Worm (Caenorhabditis elegans) whole organism, L1 larva: ENCODE results near the gene vti-1.
A peak's percentile ranks its signal among the peaks of the same experiment; 100 is the strongest.

Experiments used
- C34B4.2 ChIP-seq: sonication (generic microtip); optimal IDR thresholded peaks from 2 replicates; lab custom pipeline; 2017; ENCODE audit warnings: mild to moderate bottlenecking, missing genetic modification characterization, missing compliant biosample characterization
- F16B12.6 ChIP-seq: fragments of 150-350 bp; optimal IDR thresholded peaks from 2 replicates; lab custom pipeline; 2014; ENCODE audit warnings: missing biosample characterization, missing genetic modification characterization
- Y116A8C.19 ChIP-seq: sonication (generic microtip); optimal IDR thresholded peaks from 2 replicates; lab custom pipeline; 2016; ENCODE audit warnings: missing compliant biosample characterization, missing genetic modification characterization, borderline replicate concordance
- aha-1 ChIP-seq: fragments of 150-350 bp; optimal IDR thresholded peaks from 2 replicates; lab custom pipeline; 2014; ENCODE audit warnings: missing biosample characterization, missing genetic modification characterization
- aly-2 ChIP-seq: fragments of 150-350 bp; optimal IDR thresholded peaks from 2 replicates; lab custom pipeline; 2014; ENCODE audit warnings: missing biosample characterization, missing genetic modification characterization
- blmp-1 ChIP-seq: fragments of 150-350 bp; optimal IDR thresholded peaks from 2 replicates; lab custom pipeline; 2014; ENCODE audit warnings: missing biosample characterization, missing genetic modification characterization
- ceh-90 ChIP-seq: sonication (generic microtip); optimal IDR thresholded peaks from 2 replicates; lab custom pipeline; 2016; ENCODE audit warnings: missing genetic modification characterization, missing compliant biosample characterization
- dpl-1 ChIP-seq, 3 experiments: fragments of 150-350 bp in 2 of 3; sonication (generic microtip) in 1 of 3; optimal IDR thresholded peaks; 2 replicates each; lab custom pipeline; 2014 to 2017; ENCODE audit warnings: missing biosample characterization in 3 of 3, missing genetic modification characterization in 3 of 3, missing genetic modification reagents in 3 of 3
- egl-13 ChIP-seq: sonication (generic microtip); optimal IDR thresholded peaks from 2 replicates; lab custom pipeline; 2016; ENCODE audit warnings: missing genotype, missing genetic modification reagents, missing genetic modification characterization, missing compliant biosample characterization
- elt-3 ChIP-seq, 6 experiments: fragments of 150-350 bp in 1 of 6; sonication (generic microtip); optimal IDR thresholded peaks; 2 replicates each; lab custom pipeline; 2017 to 2018; ENCODE audit warnings: missing biosample characterization in 6 of 6, missing genetic modification characterization in 6 of 6, inconsistent platforms in 1 of 6
- ets-5 ChIP-seq: fragments of 200-800 bp; sonication (Bioruptor generic); IDR thresholded peaks from 2 replicates; pipeline ENCODE4 v1.3.6; 2022; ENCODE audit warnings: missing genetic modification characterization, missing compliant biosample characterization
- fkh-4 ChIP-seq: sonication (generic microtip); optimal IDR thresholded peaks from 2 replicates; lab custom pipeline; 2016; ENCODE audit warnings: missing compliant biosample characterization, missing genetic modification characterization, borderline replicate concordance
- grh-1 ChIP-seq: fragments of 200-800 bp; sonication (Bioruptor generic); IDR thresholded peaks from 2 replicates; pipeline ENCODE4 v1.3.6; 2022; ENCODE audit warnings: missing genetic modification reagents, missing genetic modification characterization, missing compliant biosample characterization
- hpl-2 ChIP-seq: fragments of 150-350 bp; optimal IDR thresholded peaks from 2 replicates; lab custom pipeline; 2014; ENCODE audit warnings: missing biosample characterization, missing genetic modification reagents, missing genetic modification characterization
- irx-1 ChIP-seq: sonication (generic microtip); optimal IDR thresholded peaks from 2 replicates; lab custom pipeline; 2016; ENCODE audit warnings: missing genetic modification characterization, missing compliant biosample characterization
- isw-1 ChIP-seq: fragments of 200-800 bp; sonication (Bioruptor generic); IDR thresholded peaks from 2 replicates; pipeline ENCODE4 v1.3.6; 2022; ENCODE audit warnings: missing genetic modification characterization, missing compliant biosample characterization
- lin-13 ChIP-seq: fragments of 150-350 bp; optimal IDR thresholded peaks from 2 replicates; lab custom pipeline; 2014; ENCODE audit warnings: missing biosample characterization, missing genetic modification reagents, missing genetic modification characterization
- lin-15B ChIP-seq: fragments of 150-350 bp; sonication (generic microtip); optimal IDR thresholded peaks from 3 replicates; lab custom pipeline; 2014; ENCODE audit warnings: missing biosample characterization, missing genetic modification characterization
- lin-39 ChIP-seq: fragments of 150-350 bp; optimal IDR thresholded peaks from 2 replicates; lab custom pipeline; 2014; ENCODE audit warnings: missing biosample characterization, missing genetic modification reagents, missing genetic modification characterization
- lir-3 ChIP-seq: sonication (generic microtip); optimal IDR thresholded peaks from 2 replicates; lab custom pipeline; 2016; ENCODE audit warnings: mild to moderate bottlenecking, missing genetic modification characterization, moderate library complexity, missing compliant biosample characterization; ENCODE audit not compliant: poor library complexity
- lsy-2 ChIP-seq, 2 experiments: fragments of 150-350 bp; optimal IDR thresholded peaks; 2 replicates each; lab custom pipeline; 2014; ENCODE audit warnings: missing biosample characterization in 2 of 2, missing genetic modification characterization in 2 of 2
- mdl-1 ChIP-seq, 2 experiments: fragments of 150-350 bp; optimal IDR thresholded peaks; 2 replicates each; lab custom pipeline; 2014 to 2017; ENCODE audit warnings: missing biosample characterization in 2 of 2, missing genetic modification characterization in 2 of 2, inconsistent platforms in 1 of 2
- mef-2 ChIP-seq: fragments of 150-350 bp; optimal IDR thresholded peaks from 2 replicates; lab custom pipeline; 2014; ENCODE audit warnings: missing biosample characterization, missing genetic modification characterization
- nhr-19 ChIP-seq: fragments of 200-800 bp; sonication (Bioruptor generic); conservative IDR thresholded peaks from 2 replicates; pipeline ENCODE4 v1.3.6; 2022; ENCODE audit warnings: missing genetic modification characterization, missing compliant biosample characterization
- nhr-237 ChIP-seq: fragments of 150-350 bp; optimal IDR thresholded peaks from 2 replicates; lab custom pipeline; 2014; ENCODE audit warnings: missing biosample characterization, missing genetic modification characterization
- nhr-77 ChIP-seq: fragments of 150-350 bp; optimal IDR thresholded peaks from 2 replicates; lab custom pipeline; 2014; ENCODE audit warnings: missing biosample characterization, missing genetic modification characterization
- nhr-84 ChIP-seq: sonication (generic microtip); optimal IDR thresholded peaks from 2 replicates; lab custom pipeline; 2017; ENCODE audit warnings: missing biosample characterization, missing genetic modification characterization
- nhr-85 ChIP-seq: sonication (generic microtip); peaks from one replicate; lab custom pipeline; 2016; ENCODE audit warnings: missing genetic modification characterization, inconsistent platforms, missing compliant biosample characterization
- nhr-90 ChIP-seq: sonication (generic microtip); optimal IDR thresholded peaks from 2 replicates; lab custom pipeline; 2016; ENCODE audit warnings: mild to moderate bottlenecking, missing genetic modification characterization, missing compliant biosample characterization; ENCODE audit not compliant: poor library complexity
- pag-3 ChIP-seq: sonication (generic microtip); optimal IDR thresholded peaks from 2 replicates; lab custom pipeline; 2017; ENCODE audit warnings: missing genetic modification characterization, mild to moderate bottlenecking, missing compliant biosample characterization, antibody characterized with exemption, borderline replicate concordance; ENCODE audit not compliant: insufficient read depth
- rnt-1 ChIP-seq: sonication (generic microtip); optimal IDR thresholded peaks from 2 replicates; lab custom pipeline; 2016; ENCODE audit warnings: mild to moderate bottlenecking, missing genetic modification characterization, moderate library complexity, missing compliant biosample characterization
- skn-1 ChIP-seq: fragments of 150-350 bp; optimal IDR thresholded peaks from 2 replicates; lab custom pipeline; 2014; ENCODE audit warnings: missing biosample characterization, missing genetic modification characterization
- snpc-4 ChIP-seq: fragments of 150-350 bp; optimal IDR thresholded peaks from 2 replicates; lab custom pipeline; 2014; ENCODE audit warnings: missing biosample characterization, missing genetic modification characterization
- snu-23 ChIP-seq: sonication (generic microtip); optimal IDR thresholded peaks from 2 replicates; lab custom pipeline; 2016; ENCODE audit warnings: missing genetic modification characterization, missing compliant biosample characterization
- sox-4 ChIP-seq: sonication (generic microtip); optimal IDR thresholded peaks from 2 replicates; lab custom pipeline; 2016; ENCODE audit warnings: missing genetic modification characterization, missing compliant biosample characterization
- tbx-2 ChIP-seq: sonication (generic microtip); optimal IDR thresholded peaks from 2 replicates; lab custom pipeline; 2016; ENCODE audit warnings: missing genetic modification characterization, missing compliant biosample characterization
- unc-30 ChIP-seq: sonication (generic microtip); optimal IDR thresholded peaks from 2 replicates; lab custom pipeline; 2017; ENCODE audit warnings: missing biosample characterization, missing genetic modification characterization
- unc-62 ChIP-seq: fragments of 150-350 bp; optimal IDR thresholded peaks from 2 replicates; lab custom pipeline; 2014; ENCODE audit warnings: missing biosample characterization, missing genetic modification reagents, missing genetic modification characterization
- unc-86 ChIP-seq: sonication (generic microtip); optimal IDR thresholded peaks from 2 replicates; lab custom pipeline; 2016; ENCODE audit warnings: missing genetic modification characterization, missing compliant biosample characterization
- zag-1 ChIP-seq: fragments of 150-350 bp; optimal IDR thresholded peaks from 2 replicates; lab custom pipeline; 2014; ENCODE audit warnings: missing biosample characterization, missing genetic modification characterization
- zip-4 ChIP-seq: fragments of 200-800 bp; sonication (Bioruptor generic); optimal IDR thresholded peaks from 2 replicates; lab custom pipeline; 2018; ENCODE audit warnings: mild to moderate bottlenecking, missing genetic modification characterization, moderate library complexity, missing compliant biosample characterization
- ztf-11 ChIP-seq, 2 experiments: sonication (generic microtip); optimal IDR thresholded peaks; 2 replicates each; lab custom pipeline; 2016 to 2017; ENCODE audit warnings: missing genetic modification characterization in 2 of 2, missing biosample characterization in 1 of 2, missing compliant biosample characterization in 1 of 2
- ztf-4 ChIP-seq: fragments of 150-350 bp; optimal IDR thresholded peaks from 2 replicates; lab custom pipeline; 2014; ENCODE audit warnings: missing biosample characterization, missing genetic modification characterization

The vti-1 gene

ce11 chrIV:14793900-14794624 is 27.6 kb upstream of the vti-1 start (continued):
- TF ChIP-seq lin-13 (GFP tag; lab: Kevin White, UChicago) (peak; percentile 51), aha-1 (tag; lab: Kevin White, UChicago) (no peak), egl-13 (tag; lab: Kevin White, UChicago) (peak; percentile 25), mdl-1 (tag; optimal IDR thresholded peaks at IDR 0.05; lab: Kevin White, UChicago) (peak in 1 of 2 experiments; percentile 84), C34B4.2 (tag; lab: Kevin White, UChicago) (no peak), unc-30 (tag; lab: Kevin White, UChicago) (no peak), fkh-4 (no peak), tbx-2 (tag; lab: Kevin White, UChicago) (peak; percentile 56), blmp-1 (tag; lab: Kevin White, UChicago) (peak; percentile 100), snu-23 (GFP tag; lab: Kevin White, UChicago) (peak; percentile 47), ets-5 (no peak), nhr-77 (tag; lab: Kevin White, UChicago) (no peak), lir-3 (tag; lab: Kevin White, UChicago) (no peak), lin-39 (no peak), unc-62 (no peak)

ce11 chrIV:14792602-14793232 is 26.3 kb upstream of the vti-1 start, which contains the start of gene gdi-1:
Gene gdi-1 (minus strand): TSS chrIV:14792887.
- TF ChIP-seq ztf-4 (tag; lab: Kevin White, UChicago), result peak; percentile 12
- no peak for TF ChIP-seq aha-1 (tag; lab: Kevin White, UChicago)

- no peak for TF ChIP-seq pag-3 (tag; lab: Kevin White, UChicago)
- TF ChIP-seq nhr-85 (tag; lab: Kevin White, UChicago), result peak; percentile 55
- peak; percentile 5 for TF ChIP-seq aly-2 (tag; lab: Kevin White, UChicago)
Measured at ce11 chrIV:14790579-14790978, 24.1 kb upstream of the vti-1 start.

- TF ChIP-seq aly-2 (tag; lab: Kevin White, UChicago) (peak; percentile 32), mef-2 (tag; lab: Kevin White, UChicago) (peak; percentile 17), skn-1 (tag; lab: Kevin White, UChicago) (peak; percentile 38), lsy-2 (tag; optimal IDR thresholded peaks at IDR 0.05; lab: Kevin White, UChicago) (peak; percentile 62 to 73), irx-1 (no peak), unc-86 (tag; lab: Kevin White, UChicago) (no peak), nhr-19 (GFP tag; lab: Robert Waterston, UW) (peak; percentile 27), zip-4 (GFP tag; lab: Kevin White, UChicago) (no peak), elt-3 (tag; optimal IDR thresholded peaks at IDR 0.05; lab: Kevin White, UChicago) (no peak), dpl-1 (GFP tag; optimal IDR thresholded peaks at IDR 0.05; lab: Kevin White, UChicago) (peak; percentile 31 to 52 (median 36)), rnt-1 (tag; lab: Kevin White, UChicago) (peak; percentile 30), lin-15B (no peak), nhr-237 (tag; lab: Kevin White, UChicago) (no peak), nhr-84 (no peak), hpl-2 (no peak), F16B12.6 (tag; lab: Kevin White, UChicago) (no peak), blmp-1 (tag; lab: Kevin White, UChicago) (peak; percentile 43), snu-23 (GFP tag; lab: Kevin White, UChicago) (peak; percentile 81), nhr-90 (tag; lab: Kevin White, UChicago) (peak; percentile 26), Y116A8C.19 (tag; lab: Kevin White, UChicago) (no peak), ztf-11 (tag; optimal IDR thresholded peaks at IDR 0.05; lab: Kevin White, UChicago) (no peak), snpc-4 (no peak), aha-1 (tag; lab: Kevin White, UChicago) (no peak), grh-1 (GFP tag; lab: Robert Waterston, UW) (no peak), sox-4 (tag; lab: Kevin White, UChicago) (no peak), ceh-90 (tag; lab: Kevin White, UChicago) (no peak), pag-3 (tag; lab: Kevin White, UChicago) (no peak), zag-1 (tag; lab: Kevin White, UChicago) (no peak), isw-1 (peak; percentile 28)
Measured at ce11 chrIV:14786374-14787136, 20.1 kb upstream of the vti-1 start, which contains the start of gene melo-1. Gene melo-1 (plus strand): TSS chrIV:14787031.
